Fruit fly (Drosophila melanogaster): Measurements from ENCODE around the gene mtgo.

mtgo gene

dm6 chr2L:16500469-16500868 is 44.3 kb upstream of the mtgo start (continued):
- peak; percentile 57 to 68 for TF ChIP-seq salr (GFP tag; optimal IDR thresholded peaks at IDR 0.05)
- peak; percentile 84 for TF ChIP-seq cyc (GFP tag; optimal IDR thresholded peaks at IDR 0.05)
- peak; percentile 75 for TF ChIP-seq dsx (GFP tag; optimal IDR thresholded peaks at IDR 0.05; ENCODE audit: poor library complexity, severe bottlenecking)
- TF ChIP-seq CG11294 (GFP tag; IDR thresholded peaks at IDR 0.05), result peak; percentile 86
- TF ChIP-seq dac (GFP tag; optimal IDR thresholded peaks at IDR 0.05), result peak; percentile 75
- peak; percentile 89 for TF ChIP-seq achi (GFP tag; optimal IDR thresholded peaks at IDR 0.05)
- peak; percentile 87 for TF ChIP-seq Hr39 (GFP tag; optimal IDR thresholded peaks at IDR 0.05)
- peak; percentile 92 for TF ChIP-seq pdm3 (GFP tag; optimal IDR thresholded peaks at IDR 0.05)
- TF ChIP-seq fd59A (GFP tag; optimal IDR thresholded peaks at IDR 0.05), result peak; percentile 81
- peak; percentile 87 for TF ChIP-seq CG10631 (GFP tag; optimal IDR thresholded peaks at IDR 0.05)
- TF ChIP-seq Ets21C (GFP tag; optimal IDR thresholded peaks at IDR 0.05), result peak; percentile 74
- peak; percentile 86 for TF ChIP-seq CG6792 (GFP tag; optimal IDR thresholded peaks at IDR 0.05)
- peak; percentile 67 for TF ChIP-seq CG3032 (tag; optimal IDR thresholded peaks at IDR 0.05)
- TF ChIP-seq spab (GFP tag; optimal IDR thresholded peaks at IDR 0.05), result peak; percentile 67
- peak; percentile 55 for TF ChIP-seq CG9139 (GFP tag; optimal IDR thresholded peaks at IDR 0.05)
- peak; percentile 95 for TF ChIP-seq CG15336 (GFP tag; IDR thresholded peaks at IDR 0.05)
- peak; percentile 59 for TF ChIP-seq CG8319 (GFP tag; optimal IDR thresholded peaks at IDR 0.05)
- peak; percentile 92 for TF ChIP-seq svp (GFP tag)
- TF ChIP-seq Met (GFP tag; optimal IDR thresholded peaks at IDR 0.05), result peak; percentile 90
- peak; percentile 91 for TF ChIP-seq OdsH (GFP tag; optimal IDR thresholded peaks at IDR 0.05)
- TF ChIP-seq Sox14 (GFP tag; optimal IDR thresholded peaks at IDR 0.05), result peak; percentile 90
- peak; percentile 54 for TF ChIP-seq Eip93F (GFP tag; optimal IDR thresholded peaks at IDR 0.05)
- TF ChIP-seq Eip75B (GFP tag; optimal IDR thresholded peaks at IDR 0.05), result peak; percentile 94
- peak; percentile 72 for TF ChIP-seq CG11902 (GFP tag; optimal IDR thresholded peaks at IDR 0.05)
- TF ChIP-seq Hr38 (GFP tag; optimal IDR thresholded peaks at IDR 0.05), result no peak
- TF ChIP-seq net (GFP tag; optimal IDR thresholded peaks at IDR 0.05), result peak; percentile 87
- peak; percentile 80 for TF ChIP-seq CG1621 (tag; optimal IDR thresholded peaks at IDR 0.05)
- peak; percentile 73 for TF ChIP-seq Ets96B (tag; optimal IDR thresholded peaks at IDR 0.05)
- TF ChIP-seq CG11762 (GFP tag; optimal IDR thresholded peaks at IDR 0.05; ENCODE audit: insufficient read depth), result peak; percentile 77
- TF ChIP-seq esn (GFP tag; optimal IDR thresholded peaks at IDR 0.05), result peak; percentile 87
- peak; percentile 75 for TF ChIP-seq topi (GFP tag; optimal IDR thresholded peaks at IDR 0.05)
- peak; percentile 56 for TF ChIP-seq fd85E (GFP tag; optimal IDR thresholded peaks at IDR 0.05)
- TF ChIP-seq Lpt (GFP tag; optimal IDR thresholded peaks at IDR 0.05), result peak; percentile 89
- TF ChIP-seq CG6808 (GFP tag; optimal IDR thresholded peaks at IDR 0.05), result peak; percentile 74
- peak; percentile 96 for TF ChIP-seq CG6163 (GFP tag; IDR thresholded peaks at IDR 0.05)
- TF ChIP-seq CG34406 (GFP tag; optimal IDR thresholded peaks at IDR 0.05), result peak; percentile 84
- peak; percentile 91 for TF ChIP-seq CG32006 (GFP tag; optimal IDR thresholded peaks at IDR 0.05)

dm6 chr2L:16501366-16501765 is 43.5 kb upstream of the mtgo start:
- TF ChIP-seq cyc (GFP tag; optimal IDR thresholded peaks at IDR 0.05) (no peak), CG11902 (GFP tag; optimal IDR thresholded peaks at IDR 0.05) (no peak), CG7368 (GFP tag; optimal IDR thresholded peaks at IDR 0.05) (no peak), Gug (GFP tag; IDR thresholded peaks at IDR 0.05) (no peak), CG31627 (GFP tag; optimal IDR thresholded peaks at IDR 0.05) (no peak), Sox15 (GFP tag; optimal IDR thresholded peaks at IDR 0.05) (no peak), Eip75B (GFP tag; optimal IDR thresholded peaks at IDR 0.05) (peak; percentile 34), lz (GFP tag; optimal IDR thresholded peaks at IDR 0.05) (no peak), CG3032 (tag; optimal IDR thresholded peaks at IDR 0.05) (no peak), net (GFP tag; optimal IDR thresholded peaks at IDR 0.05) (peak; percentile 27), CG1621 (tag; optimal IDR thresholded peaks at IDR 0.05) (no peak), CG6808 (GFP tag; optimal IDR thresholded peaks at IDR 0.05) (no peak), fd59A (GFP tag; optimal IDR thresholded peaks at IDR 0.05) (no peak), Hr38 (GFP tag; optimal IDR thresholded peaks at IDR 0.05) (no peak), ss (GFP tag; optimal IDR thresholded peaks at IDR 0.05) (no peak), CG10669 (GFP tag; optimal IDR thresholded peaks at IDR 0.05) (no peak), CG8632 (GFP tag; optimal IDR thresholded peaks at IDR 0.05) (no peak), Blimp-1 (GFP tag; optimal IDR thresholded peaks at IDR 0.05) (no peak), Met (GFP tag; optimal IDR thresholded peaks at IDR 0.05) (no peak), fd85E (GFP tag; optimal IDR thresholded peaks at IDR 0.05) (no peak), Hr4 (GFP tag; optimal IDR thresholded peaks at IDR 0.05) (peak; percentile 83), CG8119 (GFP tag; IDR thresholded peaks at IDR 0.05) (peak; percentile 70), dac (GFP tag; optimal IDR thresholded peaks at IDR 0.05) (peak; percentile 20), Ets96B (tag; optimal IDR thresholded peaks at IDR 0.05) (no peak), Sox14 (GFP tag; optimal IDR thresholded peaks at IDR 0.05) (no peak), Smox (GFP tag; optimal IDR thresholded peaks at IDR 0.05) (no peak), CG16779 (tag; optimal IDR thresholded peaks at IDR 0.05) (peak; percentile 38), CG15336 (GFP tag; IDR thresholded peaks at IDR 0.05) (peak; percentile 69)

Data from whole organism, prepupa.